Worm (Caenorhabditis elegans) whole organism, L4 larva: ENCODE measurements around the gene nhr-3.

Experiments used
- dpl-1 ChIP-seq: fragments of 150-350 bp; optimal IDR thresholded peaks from 2 replicates; lab custom pipeline; 2014; ENCODE audit warnings: missing biosample characterization, missing genetic modification reagents, missing genetic modification characterization
- fos-1 ChIP-seq: fragments of 150-350 bp; optimal IDR thresholded peaks from 2 replicates; lab custom pipeline; 2014; ENCODE audit warnings: missing biosample characterization, missing genetic modification characterization
- lin-15B ChIP-seq: fragments of 150-350 bp; sonication (generic microtip); optimal IDR thresholded peaks from 3 replicates; lab custom pipeline; 2014; ENCODE audit warnings: missing biosample characterization, missing genetic modification characterization
- nhr-10 ChIP-seq: fragments of 150-350 bp; optimal IDR thresholded peaks from 2 replicates; lab custom pipeline; 2014; ENCODE audit warnings: missing biosample characterization, missing genetic modification characterization
- nhr-28 ChIP-seq: fragments of 150-350 bp; optimal IDR thresholded peaks from 2 replicates; lab custom pipeline; 2014; ENCODE audit warnings: missing biosample characterization, missing genetic modification characterization
- nhr-6 ChIP-seq: fragments of 150-350 bp; optimal IDR thresholded peaks from 2 replicates; lab custom pipeline; 2014; ENCODE audit warnings: missing biosample characterization, missing genetic modification characterization
- rbr-2 ChIP-seq: sonication (generic microtip); optimal IDR thresholded peaks from 2 replicates; lab custom pipeline; 2016; ENCODE audit warnings: missing genotype, missing genetic modification characterization, missing compliant biosample characterization
- zfp-3 ChIP-seq: fragments of 200-800 bp; sonication (Bioruptor generic); conservative IDR thresholded peaks from 2 replicates; pipeline ENCODE4 v1.3.6; 2022; ENCODE audit warnings: missing genetic modification reagents, missing genetic modification characterization, missing compliant biosample characterization

- TF ChIP-seq dpl-1 (no peak), zfp-3 (no peak), nhr-10 (tag; lab: Kevin White, UChicago) (no peak), lin-15B (no peak), fos-1 (tag; lab: Kevin White, UChicago) (no peak), nhr-6 (no peak), rbr-2 (tag; lab: Kevin White, UChicago) (no peak), nhr-28 (no peak)
These were observed 49.5 kb downstream of the nhr-3 start for ce11 chrX:14607770-14608169.
